Worm (Caenorhabditis elegans) whole organism, L4 larva: Measurements from ENCODE around the gene cpr-9.

Experiments
- T20F7.1 ChIP-seq: fragments of 200-800 bp; sonication (Bioruptor generic); optimal IDR thresholded peaks from 2 replicates; lab custom pipeline; 2018; ENCODE audit warnings: mild to moderate bottlenecking, missing genetic modification characterization, missing compliant biosample characterization
- T26A8.4 ChIP-seq: fragments of 200-800 bp; sonication (Bioruptor generic); IDR thresholded peaks from 2 replicates; pipeline ENCODE4 v1.3.6; 2022; ENCODE audit warnings: missing genetic modification characterization, missing compliant biosample characterization
- ZK337.2 ChIP-seq: fragments of 200-800 bp; sonication (Bioruptor generic); IDR thresholded peaks from 2 replicates; pipeline ENCODE4 v1.3.6; 2022; ENCODE audit warnings: missing genetic modification reagents, missing genetic modification characterization, missing compliant biosample characterization
- aha-1 ChIP-seq: fragments of 150-350 bp; peaks from one replicate; lab custom pipeline; 2014; ENCODE audit warnings: missing biosample characterization, missing genetic modification characterization
- ama-1 ChIP-seq: fragments of 150-350 bp; optimal IDR thresholded peaks from 2 replicates; lab custom pipeline; 2014; ENCODE audit warnings: inconsistent platforms, mixed read lengths
- attf-4 ChIP-seq: sonication (generic microtip); optimal IDR thresholded peaks from 3 replicates; lab custom pipeline; 2017; ENCODE audit warnings: missing biosample characterization, missing genetic modification characterization
- ceh-20 ChIP-seq: fragments of 200-800 bp; sonication (Bioruptor generic); IDR thresholded peaks from 2 replicates; pipeline ENCODE4 v1.3.6; 2022; ENCODE audit warnings: missing genetic modification reagents, missing genetic modification characterization, missing compliant biosample characterization
- ces-1 ChIP-seq: fragments of 150-350 bp; sonication (generic microtip); optimal IDR thresholded peaks from 4 replicates; lab custom pipeline; 2014; ENCODE audit warnings: missing biosample characterization, missing genetic modification reagents, missing genetic modification characterization
- hlh-30 ChIP-seq: sonication (generic microtip); optimal IDR thresholded peaks from 2 replicates; lab custom pipeline; 2017; ENCODE audit warnings: antibody characterized with exemption, mild to moderate bottlenecking, missing genetic modification characterization, missing compliant biosample characterization; ENCODE audit not compliant: insufficient read depth
- jun-1 ChIP-seq: fragments of 150-350 bp; optimal IDR thresholded peaks from 2 replicates; lab custom pipeline; 2014; ENCODE audit warnings: missing biosample characterization, missing genetic modification reagents, missing genetic modification characterization
- madf-5 ChIP-seq, 2 experiments: fragments of 200-800 bp; sonication (Bioruptor generic); IDR thresholded peaks; 2 replicates each; pipeline ENCODE4 v1.3.6; 2022; ENCODE audit warnings: missing compliant biosample characterization in 2 of 2, missing genetic modification characterization in 2 of 2
- mxl-2 ChIP-seq: fragments of 200-800 bp; sonication (Bioruptor generic); conservative IDR thresholded peaks from 2 replicates; pipeline ENCODE4 v1.3.6; 2022; ENCODE audit warnings: missing genetic modification reagents, missing genetic modification characterization, missing compliant biosample characterization
- mxl-3 ChIP-seq: fragments of 200-800 bp; sonication (Bioruptor generic); optimal IDR thresholded peaks from 2 replicates; lab custom pipeline; 2018; ENCODE audit warnings: mild to moderate bottlenecking, missing genetic modification characterization, missing compliant biosample characterization
- unc-130 ChIP-seq: sonication (generic microtip); optimal IDR thresholded peaks from 2 replicates; lab custom pipeline; 2016; ENCODE audit warnings: missing genetic modification reagents, missing genetic modification characterization, missing compliant biosample characterization
- unc-62 ChIP-seq, 3 experiments: fragments of 150-350 bp in 1 of 3; sonication (generic microtip); optimal IDR thresholded peaks in 2 of 3; peaks in 1 of 3; 1 replicate in 1 of 3; 2 replicates in 2 of 3; lab custom pipeline; 2014 to 2017; ENCODE audit warnings: missing biosample characterization in 3 of 3, missing genetic modification characterization in 3 of 3, missing genetic modification reagents in 3 of 3, missing genotype in 1 of 3
- zag-1 ChIP-seq: fragments of 150-350 bp; optimal IDR thresholded peaks from 2 replicates; lab custom pipeline; 2014; ENCODE audit warnings: missing biosample characterization, missing genetic modification characterization

cpr-9 gene

ce11 chrV:12048445-12048844 is 45.6 kb downstream of the cpr-9 start, which contains the start of gene dars-2:
dars-2 (plus strand) TSS chrV:12048745.
- TF ChIP-seq mxl-3 (GFP tag; lab: Kevin White, UChicago), result no peak
- TF ChIP-seq hlh-30 (tag; lab: Kevin White, UChicago), result no peak
- TF ChIP-seq madf-5 (GFP tag; IDR thresholded peaks at IDR 0.05; lab: Robert Waterston, UW), result no peak
- no peak for TF ChIP-seq jun-1 (tag; lab: Kevin White, UChicago)
- no peak for TF ChIP-seq ZK337.2 (GFP tag; lab: Robert Waterston, UW)
- peak in 1 of 2 experiments; percentile 37 for TF ChIP-seq unc-62 (GFP tag; optimal IDR thresholded peaks at IDR 0.05 in 1 of 2; lab: Kevin White, UChicago)
- TF ChIP-seq unc-62 (tag; optimal IDR thresholded peaks at IDR 0.05; lab: Kevin White, UChicago), result no peak
- no peak for TF ChIP-seq ces-1 (GFP tag; lab: Kevin White, UChicago)

- TF ChIP-seq ceh-20 (GFP tag; lab: Robert Waterston, UW) (no peak), T26A8.4 (GFP tag; lab: Robert Waterston, UW) (no peak), T20F7.1 (no peak), aha-1 (tag; lab: Kevin White, UChicago) (no peak), unc-130 (GFP tag; lab: Kevin White, UChicago) (no peak), attf-4 (no peak), ama-1 (no peak), zag-1 (tag; lab: Kevin White, UChicago) (no peak), mxl-2 (no peak)
Measured at ce11 chrV:12053598-12053997, 50.7 kb downstream of the cpr-9 start, which contains the start of gene F10C2.7. F10C2.7 (plus strand) TSS chrV:12053898.
